Fruit fly (Drosophila melanogaster): ENCODE data around the gene CG18302.

dm6 chr2L:10510088-10510487 lies 24.0 kb upstream of the CG18302 start, which contains the start of gene CG7384:
- TF ChIP-seq Myc (optimal IDR thresholded peaks at IDR 0.05): no peak
- no peak for TF ChIP-seq h (optimal IDR thresholded peaks at IDR 0.05)
- no peak for TF ChIP-seq psq (optimal IDR thresholded peaks at IDR 0.05)

Measured in Kc167 (cell line).